Fruit fly (Drosophila melanogaster): ENCODE data around the gene CG15196.

Gene CG15196

DNA sequence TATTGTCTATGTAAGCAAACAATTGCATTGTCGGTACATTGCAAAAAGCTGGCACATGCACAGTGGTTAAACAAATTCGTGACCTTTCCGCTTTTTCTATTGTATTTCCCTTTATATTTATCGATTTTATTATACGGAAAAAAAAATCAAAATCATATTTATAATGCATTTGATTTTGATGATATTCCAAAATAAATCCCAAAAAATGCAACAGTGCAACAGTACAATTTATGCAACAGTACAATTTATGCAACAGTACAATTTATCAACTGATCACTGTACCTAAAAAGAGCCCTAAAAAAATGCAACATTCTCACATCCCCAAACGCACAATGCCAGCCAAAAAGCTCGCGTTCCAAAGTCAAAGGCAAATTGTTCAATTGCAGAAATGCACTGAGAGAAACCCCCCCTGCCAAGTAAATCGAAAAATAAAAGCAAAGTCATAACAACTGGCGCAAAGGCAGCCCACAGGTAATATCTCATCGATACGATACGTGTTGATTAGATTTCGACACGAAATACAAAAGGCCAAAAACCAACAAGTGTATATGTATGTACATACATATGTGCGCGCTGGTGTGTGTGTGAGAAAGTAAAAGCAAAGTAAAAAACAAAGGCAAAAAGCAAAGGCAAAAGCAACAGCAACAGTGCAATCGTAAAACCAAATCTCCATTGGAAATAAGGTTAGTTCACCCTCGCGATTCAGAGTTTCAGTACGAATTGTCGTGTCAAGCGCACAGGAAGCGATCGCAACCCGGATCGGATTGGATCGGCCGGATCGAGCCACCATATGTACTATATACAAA, 32.3 kb downstream of the CG15196 start, which contains the start of gene Sk1:
TSS of gene Sk1 (plus strand) at position 711 of the 806 bp plus-strand sequence.
- TF ChIP-seq EcR (GFP tag; optimal IDR thresholded peaks at IDR 0.05) = no peak

DNA sequence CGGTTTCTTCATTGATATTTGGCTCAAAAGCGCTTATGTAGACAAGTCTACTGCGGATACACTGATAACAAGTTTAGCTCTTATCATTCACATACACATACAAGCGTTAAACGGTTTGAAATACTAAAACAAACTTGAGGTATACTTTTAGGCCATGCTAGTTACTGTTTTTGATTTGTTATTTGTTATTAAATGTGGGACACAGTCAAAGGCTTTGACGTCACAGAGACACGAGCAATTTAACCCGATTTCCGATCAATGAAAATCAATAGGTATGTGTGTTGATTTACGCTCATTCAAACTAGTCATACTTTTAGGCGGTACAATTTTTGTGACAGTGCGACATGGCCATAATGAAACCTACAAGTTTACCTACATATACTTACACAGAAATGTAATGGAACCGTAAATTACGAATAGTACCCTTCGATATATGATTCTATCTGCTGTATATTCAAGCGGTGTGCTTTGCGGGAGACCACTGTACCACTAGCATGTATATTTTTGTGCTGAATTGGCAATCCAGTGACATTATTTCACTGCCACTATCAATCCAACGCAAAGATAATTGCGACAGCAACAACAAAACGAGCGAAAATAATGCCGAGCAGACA, 37.2 kb downstream of the CG15196 start:
- TF ChIP-seq CG8478 (optimal IDR thresholded peaks at IDR 0.05) = no peak
- no peak for TF ChIP-seq pan (optimal IDR thresholded peaks at IDR 0.05)
- TF ChIP-seq usp (GFP tag; optimal IDR thresholded peaks at IDR 0.05) = no peak
- no peak for TF ChIP-seq Dll (optimal IDR thresholded peaks at IDR 0.05)
- TF ChIP-seq psq (optimal IDR thresholded peaks at IDR 0.05) = no peak
- no peak for TF ChIP-seq EcR (GFP tag; optimal IDR thresholded peaks at IDR 0.05)

DNA sequence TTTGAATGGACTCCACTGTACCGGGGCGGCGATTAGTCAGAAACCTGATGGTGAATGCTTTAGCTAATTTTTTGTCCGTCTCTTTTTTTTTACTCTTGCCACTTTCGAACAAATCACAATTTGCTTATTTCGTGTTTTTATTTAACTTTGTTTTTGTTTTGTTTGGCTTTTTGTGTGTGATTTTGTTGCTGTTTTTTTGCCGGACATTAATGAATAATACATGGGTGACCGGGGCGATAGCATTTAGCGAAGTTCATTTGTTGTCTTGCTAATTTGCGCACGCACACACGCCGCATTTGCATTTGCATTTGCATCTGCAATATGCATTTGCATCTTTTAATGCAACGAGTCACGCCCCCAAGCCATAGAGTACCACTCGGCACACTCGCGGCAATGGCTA, 38.9 kb downstream of the CG15196 start:
- TF ChIP-seq psq (optimal IDR thresholded peaks at IDR 0.05) (no peak), EcR (GFP tag; optimal IDR thresholded peaks at IDR 0.05) (no peak), CG8478 (optimal IDR thresholded peaks at IDR 0.05) (no peak), Dll (optimal IDR thresholded peaks at IDR 0.05) (no peak)

DNA sequence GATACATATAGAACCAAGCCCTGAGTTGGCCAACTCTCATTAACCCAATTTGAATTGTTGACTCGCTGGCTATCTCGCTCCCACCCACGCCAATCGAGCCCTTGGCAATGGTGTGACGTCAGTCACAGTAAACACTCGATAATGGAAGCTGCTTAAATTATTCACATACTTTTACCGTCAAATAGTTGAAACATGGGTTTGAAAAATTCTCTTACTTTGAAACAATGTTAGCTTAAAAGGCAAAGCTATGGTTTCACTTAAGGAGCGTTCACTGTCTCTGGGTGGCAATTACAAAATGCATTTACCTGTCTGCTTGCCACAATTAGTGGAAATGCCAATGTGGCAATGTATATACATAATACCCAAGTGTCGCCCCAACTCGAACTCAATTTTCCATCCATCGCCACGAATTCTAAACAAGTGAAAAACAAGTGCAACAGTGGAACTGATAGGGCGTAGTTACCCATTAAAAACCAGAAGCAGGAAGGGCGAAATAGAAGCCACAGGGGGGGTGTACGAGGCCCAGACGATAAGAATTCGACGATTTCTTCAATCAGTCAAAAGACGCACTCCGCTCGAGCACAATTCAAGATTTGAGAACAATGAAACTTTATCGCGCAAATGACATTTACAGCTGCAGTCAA, 39.9 kb downstream of the CG15196 start:
- TF ChIP-seq pan (optimal IDR thresholded peaks at IDR 0.05) = no peak
- TF ChIP-seq Dll (optimal IDR thresholded peaks at IDR 0.05) = no peak
- TF ChIP-seq psq (optimal IDR thresholded peaks at IDR 0.05) = no peak
- no peak for TF ChIP-seq usp (GFP tag; optimal IDR thresholded peaks at IDR 0.05)
- TF ChIP-seq EcR (GFP tag; optimal IDR thresholded peaks at IDR 0.05) = no peak
- TF ChIP-seq CG8478 (optimal IDR thresholded peaks at IDR 0.05) = no peak

DNA sequence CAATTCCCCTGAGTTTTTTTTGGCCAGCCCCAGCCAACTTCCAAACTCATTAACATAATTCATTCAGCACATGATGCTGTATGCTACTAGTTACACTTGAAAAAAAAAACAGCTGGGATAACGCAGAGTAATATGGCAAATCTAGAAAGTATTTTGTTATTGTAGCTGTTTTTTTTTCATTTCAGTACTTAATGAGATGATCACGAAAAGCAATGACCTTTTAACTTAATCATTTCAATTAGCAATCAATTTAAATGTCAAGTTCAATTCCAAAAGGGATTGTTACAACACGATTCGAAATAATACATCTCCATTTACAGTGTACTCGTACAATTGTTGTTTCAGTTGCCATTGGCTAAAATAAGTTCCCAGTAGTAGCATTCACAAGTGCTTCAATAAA, 40.7 kb downstream of the CG15196 start:
- TF ChIP-seq EcR (GFP tag; optimal IDR thresholded peaks at IDR 0.05) (no peak), usp (GFP tag; optimal IDR thresholded peaks at IDR 0.05) (no peak), pan (optimal IDR thresholded peaks at IDR 0.05) (no peak), Dll (optimal IDR thresholded peaks at IDR 0.05) (no peak), psq (optimal IDR thresholded peaks at IDR 0.05) (no peak), CG8478 (optimal IDR thresholded peaks at IDR 0.05) (no peak)

DNA sequence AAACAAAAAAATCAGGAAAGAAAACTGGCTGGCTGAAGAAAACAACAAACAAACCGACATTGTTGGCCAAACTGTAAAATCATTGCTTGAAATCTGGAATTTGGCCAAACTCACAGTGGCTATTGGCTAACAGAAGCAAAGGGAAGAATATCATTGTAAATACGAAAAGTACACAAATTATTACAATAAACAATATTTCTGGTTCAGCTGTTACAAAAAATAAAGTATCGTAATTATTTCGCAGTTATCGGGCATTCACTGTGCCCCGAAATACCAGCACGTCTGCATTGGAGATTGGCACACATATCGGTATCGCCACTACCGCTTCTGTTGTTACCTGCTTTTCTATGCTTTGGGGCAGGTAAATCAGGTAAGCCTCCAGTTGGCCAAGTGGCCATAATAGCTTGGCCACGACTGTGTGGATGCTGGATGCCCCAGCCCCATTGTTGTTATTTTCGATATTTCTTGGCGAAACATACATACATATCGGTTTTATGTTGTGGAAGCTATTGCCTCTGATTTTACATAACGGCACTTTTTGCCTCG, 41.4 kb downstream of the CG15196 start:
- no peak for TF ChIP-seq Dll (optimal IDR thresholded peaks at IDR 0.05)
- TF ChIP-seq psq (optimal IDR thresholded peaks at IDR 0.05) = no peak

DNA sequence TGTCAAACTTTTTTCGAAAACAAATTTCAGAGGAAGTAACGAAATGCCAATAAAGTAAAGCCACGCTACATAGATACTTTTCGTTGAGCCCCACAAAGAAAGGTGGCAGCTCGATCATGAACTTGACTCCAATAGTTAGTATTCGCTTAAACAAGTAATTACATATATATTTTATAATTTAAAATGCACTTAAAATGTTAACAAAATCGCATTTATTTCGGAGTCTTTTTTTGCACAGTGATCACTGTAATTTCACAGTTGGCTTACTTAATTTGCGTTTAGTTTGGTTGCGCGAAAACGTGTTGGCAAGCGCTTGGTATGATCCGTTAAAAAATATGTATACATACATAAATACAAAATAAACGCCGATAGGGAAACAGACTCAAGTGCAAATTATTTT, 41.9 kb downstream of the CG15196 start:
- TF ChIP-seq pan (optimal IDR thresholded peaks at IDR 0.05) (no peak), usp (GFP tag; optimal IDR thresholded peaks at IDR 0.05) (no peak), psq (optimal IDR thresholded peaks at IDR 0.05) (no peak)

DNA sequence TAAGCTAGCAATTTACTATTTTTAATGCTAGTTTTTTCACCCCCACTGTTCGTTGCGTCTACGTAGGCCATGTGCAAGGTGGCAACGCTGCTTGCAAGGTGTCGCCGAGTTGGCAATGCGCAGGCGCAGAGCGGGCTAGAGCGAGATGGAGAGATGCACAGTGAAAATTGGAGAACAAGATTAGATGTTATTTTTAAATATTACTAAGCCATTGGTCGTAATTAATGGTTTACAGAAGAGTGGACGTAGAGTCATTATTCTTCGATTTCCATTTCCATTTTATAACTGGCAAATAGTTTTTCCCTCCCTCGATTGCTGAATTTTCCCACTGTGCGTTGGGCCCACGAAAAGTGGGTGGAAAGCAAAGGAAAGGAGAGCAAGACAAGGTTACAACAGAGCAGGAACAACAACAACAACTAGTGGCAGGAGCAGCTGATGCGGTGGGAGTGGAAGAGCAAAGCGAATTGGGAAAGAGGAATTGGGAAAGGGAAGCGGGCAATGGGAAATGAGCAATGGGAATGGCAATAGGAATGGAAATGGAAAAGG, 43.2 kb downstream of the CG15196 start:
- TF ChIP-seq pan (optimal IDR thresholded peaks at IDR 0.05) (no peak), CG8478 (optimal IDR thresholded peaks at IDR 0.05) (no peak), Dll (optimal IDR thresholded peaks at IDR 0.05) (no peak), psq (optimal IDR thresholded peaks at IDR 0.05) (no peak)

DNA sequence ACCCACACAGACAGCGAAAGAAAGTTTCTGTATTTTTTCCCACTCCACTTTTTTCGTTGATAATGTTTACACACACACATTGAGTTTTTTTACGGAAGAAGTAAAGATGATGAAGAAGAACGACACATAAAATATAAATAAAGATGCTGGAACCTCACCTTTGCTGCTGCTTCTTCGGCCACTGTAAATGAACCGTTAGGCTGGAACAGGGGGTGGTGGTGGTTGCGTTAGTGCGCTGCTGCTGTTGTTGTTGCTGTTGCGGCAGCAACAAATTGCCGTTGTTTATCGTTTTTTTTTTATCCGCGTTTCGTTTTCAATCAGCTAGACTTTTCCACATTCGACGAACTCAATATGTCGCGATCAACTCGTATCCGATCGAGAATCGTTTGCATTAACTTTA, 43.9 kb downstream of the CG15196 start:
- no peak for TF ChIP-seq pan (optimal IDR thresholded peaks at IDR 0.05)
- TF ChIP-seq CG8478 (optimal IDR thresholded peaks at IDR 0.05) = no peak
- no peak for TF ChIP-seq EcR (GFP tag; optimal IDR thresholded peaks at IDR 0.05)
- no peak for TF ChIP-seq usp (GFP tag; optimal IDR thresholded peaks at IDR 0.05)
- no peak for TF ChIP-seq Dll (optimal IDR thresholded peaks at IDR 0.05)
- TF ChIP-seq psq (optimal IDR thresholded peaks at IDR 0.05) = no peak

DNA sequence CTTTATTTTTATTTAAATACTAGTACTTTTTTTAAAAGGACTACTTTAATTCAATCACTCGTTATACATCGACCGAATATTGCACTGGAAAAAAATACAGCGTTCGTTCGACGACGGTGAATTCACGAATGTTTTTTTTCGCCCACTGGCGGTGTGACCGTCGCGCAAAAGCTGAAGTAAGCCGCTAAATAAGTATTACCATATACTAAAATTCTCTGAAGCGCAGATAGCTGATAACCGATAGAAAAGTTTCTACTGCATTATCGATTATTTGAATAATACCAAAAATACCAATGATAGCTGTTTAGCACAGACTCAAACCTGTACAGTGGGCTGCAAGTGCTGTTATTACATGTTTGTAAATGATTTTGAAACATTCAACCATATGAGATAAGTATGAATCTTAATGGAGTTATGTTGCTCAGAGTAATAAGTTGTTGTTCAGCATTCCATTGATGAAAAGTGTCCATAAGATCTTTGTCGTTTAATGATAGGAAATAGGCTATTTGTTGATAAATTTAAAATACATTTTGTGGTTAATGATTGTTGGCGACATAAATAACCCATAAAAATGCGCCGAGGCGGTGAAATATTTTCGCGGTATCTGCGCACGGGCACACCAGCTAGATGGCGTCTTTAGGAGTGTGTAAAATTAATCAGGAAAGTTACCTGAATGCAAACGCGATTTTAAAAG, 44.6 kb downstream of the CG15196 start, which contains the start of the genes Evi5 and HP5:
TSS of gene Evi5 (minus strand) at position 198 of the 694 bp plus-strand sequence.
TSS of gene HP5 (plus strand) at position 598 of the 694 bp plus-strand sequence.
- TF ChIP-seq EcR (GFP tag; optimal IDR thresholded peaks at IDR 0.05) (no peak), psq (optimal IDR thresholded peaks at IDR 0.05) (no peak), usp (GFP tag; optimal IDR thresholded peaks at IDR 0.05) (no peak), pan (optimal IDR thresholded peaks at IDR 0.05) (no peak), CG8478 (optimal IDR thresholded peaks at IDR 0.05) (no peak), Dll (optimal IDR thresholded peaks at IDR 0.05) (no peak)

DNA sequence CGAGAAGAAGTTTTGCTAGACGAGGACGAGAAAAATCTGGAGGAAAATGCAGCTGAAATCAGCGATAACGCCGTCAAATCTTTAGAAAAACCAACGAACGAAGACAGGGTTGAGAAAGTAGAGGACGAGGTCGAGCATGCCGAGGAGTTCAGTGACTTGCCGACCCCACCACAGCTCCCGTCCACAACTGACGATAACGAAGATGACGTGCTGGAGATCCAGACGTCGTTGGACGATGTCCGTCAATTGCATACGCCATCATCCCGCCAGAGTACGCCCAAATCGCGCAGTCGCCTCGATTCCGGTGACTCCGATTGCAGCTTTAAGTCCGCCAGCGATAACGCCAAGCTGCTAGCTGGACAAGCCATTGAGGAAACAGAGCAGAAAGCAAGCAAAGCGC, 47.4 kb downstream of the CG15196 start:
- TF ChIP-seq usp (GFP tag; optimal IDR thresholded peaks at IDR 0.05) (no peak), pan (optimal IDR thresholded peaks at IDR 0.05) (no peak), Dll (optimal IDR thresholded peaks at IDR 0.05) (no peak), psq (optimal IDR thresholded peaks at IDR 0.05) (no peak), EcR (GFP tag; optimal IDR thresholded peaks at IDR 0.05) (no peak), CG8478 (optimal IDR thresholded peaks at IDR 0.05) (no peak)
